Worm (Caenorhabditis elegans): ENCODE results near the gene Y37E11B.7.
A peak's percentile ranks its signal among the peaks of the same experiment; 100 is the strongest.

Gene Y37E11B.7

ce11 chrIV:3636528-3637129 is 36.7 kb upstream of the Y37E11B.7 start, which contains the start of gene madf-9:
Gene madf-9 (plus strand): TSS chrIV:3637079.
- TF ChIP-seq F57C9.4 (tag; optimal IDR thresholded peaks at IDR 0.05) (no peak), cebp-1 (GFP tag; IDR thresholded peaks at IDR 0.05) (no peak), cebp-1 (tag; optimal IDR thresholded peaks at IDR 0.05) (peak; percentile 83), B0261.1 (tag; optimal IDR thresholded peaks at IDR 0.05) (no peak), hmg-20 (GFP tag; IDR thresholded peaks at IDR 0.05) (0 out of 2 replicates have a peak, but pooled peaks have one; percentile 2), rcor-1 (GFP tag; IDR thresholded peaks at IDR 0.05) (0 out of 2 replicates have a peak, but pooled peaks have one; percentile 13), B0019.2 (GFP tag; conservative IDR thresholded peaks at IDR 0.05) (no peak; the same call in 1 of the 2 replicates), nhr-80 (tag; optimal IDR thresholded peaks at IDR 0.05) (peak; percentile 34), fkh-3 (tag; optimal IDR thresholded peaks at IDR 0.05) (no peak), lin-40 (tag; optimal IDR thresholded peaks at IDR 0.05) (peak; percentile 70), attf-3 (GFP tag; conservative IDR thresholded peaks at IDR 0.05) (0 out of 2 replicates have a peak, but pooled peaks have one; percentile 10), mcd-1 (GFP tag; IDR thresholded peaks at IDR 0.05) (peak; percentile 73), bed-2 (GFP tag; IDR thresholded peaks at IDR 0.05) (no peak), attf-5 (GFP tag; optimal IDR thresholded peaks at IDR 0.05) (peak; percentile 39), zfh-2 (GFP tag; conservative IDR thresholded peaks at IDR 0.05) (peak; percentile 99), dpl-1 (GFP tag; optimal IDR thresholded peaks at IDR 0.05) (no peak), B0336.3 (GFP tag; IDR thresholded peaks at IDR 0.05) (peak; percentile 83; the same call in 1 of the 2 replicates), T07F8.4 (tag; optimal IDR thresholded peaks at IDR 0.05) (no peak), egrh-3 (GFP tag; IDR thresholded peaks at IDR 0.05) (peak; percentile 97), tlf-1 (GFP tag; optimal IDR thresholded peaks at IDR 0.05) (no peak), C17E4.6 (GFP tag; IDR thresholded peaks at IDR 0.05) (peak; percentile 6; the same call in 1 of the 2 replicates), F55B11.4 (tag; optimal IDR thresholded peaks at IDR 0.05; ENCODE audit: borderline replicate concordance, insufficient read depth) (no peak), mel-28 (tag; optimal IDR thresholded peaks at IDR 0.05; ENCODE audit: borderline replicate concordance) (peak; percentile 57), egl-44 (GFP tag; IDR thresholded peaks at IDR 0.05) (0 out of 2 replicates have a peak, but pooled peaks have one; percentile 39), ztf-26 (tag; optimal IDR thresholded peaks at IDR 0.05) (peak; percentile 47), ets-4 (GFP tag; optimal IDR thresholded peaks at IDR 0.05) (no peak), ztf-18 (tag; optimal IDR thresholded peaks at IDR 0.05) (peak; percentile 23), F23B12.7 (tag; optimal IDR thresholded peaks at IDR 0.05; ENCODE audit: insufficient read depth) (no peak), B0035.1 (tag; optimal IDR thresholded peaks at IDR 0.05) (peak; percentile 12), dpff-1 (tag; optimal IDR thresholded peaks at IDR 0.05) (no peak), unc-62 (GFP tag; optimal IDR thresholded peaks at IDR 0.05) (no peak), F52B5.7 (tag; optimal IDR thresholded peaks at IDR 0.05) (peak; percentile 10), snpc-4 (GFP tag; optimal IDR thresholded peaks at IDR 0.05) (no peak), snpc-4 (tag; optimal IDR thresholded peaks at IDR 0.05) (peak in 2 of 4 experiments; percentile 42 to 55), ceh-100 (GFP tag; IDR thresholded peaks at IDR 0.05) (peak; percentile 15; the same call in 1 of the 2 replicates), sptf-2 (GFP tag; optimal IDR thresholded peaks at IDR 0.05) (peak; percentile 15), gei-17 (GFP tag; optimal IDR thresholded peaks at IDR 0.05) (peak; percentile 57), ama-1 (optimal IDR thresholded peaks at IDR 0.05) (no peak), ama-1 (GFP tag; optimal IDR thresholded peaks at IDR 0.05) (no peak), nhr-120 (GFP tag; IDR thresholded peaks at IDR 0.05) (no peak), die-1 (tag; optimal IDR thresholded peaks at IDR 0.05) (peak; percentile 29), lin-54 (GFP tag; optimal IDR thresholded peaks at IDR 0.05) (peak; percentile 29), ceh-79 (tag; optimal IDR thresholded peaks at IDR 0.05) (peak; percentile 15), ztf-28 (GFP tag; IDR thresholded peaks at IDR 0.05) (no peak), Y53F4B.3 (GFP tag; IDR thresholded peaks at IDR 0.05) (no peak), nfya-2 (GFP tag; IDR thresholded peaks at IDR 0.05) (no peak), pbrm-1 (GFP tag; IDR thresholded peaks at IDR 0.05) (peak; percentile 58; the same call in 1 of the 2 replicates), zim-3 (tag; optimal IDR thresholded peaks at IDR 0.05) (no peak), let-526 (GFP tag; IDR thresholded peaks at IDR 0.05) (peak; percentile 52; the same call in 1 of the 2 replicates)
